Worm (Caenorhabditis elegans): ENCODE results near the gene pgap-3.

The pgap-3 gene

ce11 chrV:6003301-6003700, 44.4 kb downstream of the pgap-3 start, which contains the start of gene fos-1:
Gene fos-1, plus strand, starts transcription at chrV:6003601.
- TF ChIP-seq zag-1 (tag; optimal IDR thresholded peaks at IDR 0.05) (no peak), mdl-1 (tag; optimal IDR thresholded peaks at IDR 0.05) (no peak), mab-5 (tag; optimal IDR thresholded peaks at IDR 0.05) (no peak), sem-4 (tag; optimal IDR thresholded peaks at IDR 0.05) (no peak), sma-9 (GFP tag; optimal IDR thresholded peaks at IDR 0.05) (no peak), sma-9 (tag; optimal IDR thresholded peaks at IDR 0.05) (no peak), nhr-77 (tag; optimal IDR thresholded peaks at IDR 0.05) (no peak), nhr-6 (tag; optimal IDR thresholded peaks at IDR 0.05) (no peak), egl-27 (tag; optimal IDR thresholded peaks at IDR 0.05) (no peak)

- TF ChIP-seq dmd-4 (tag; optimal IDR thresholded peaks at IDR 0.05) (no peak), nhr-6 (tag; optimal IDR thresholded peaks at IDR 0.05) (peak; percentile 97), unc-39 (tag; optimal IDR thresholded peaks at IDR 0.05) (no peak), lsy-2 (tag; optimal IDR thresholded peaks at IDR 0.05) (peak; percentile 73 to 91), R02D3.7 (tag; optimal IDR thresholded peaks at IDR 0.05) (no peak), unc-55 (GFP tag; optimal IDR thresholded peaks at IDR 0.05) (peak; percentile 90), alr-1 (tag; optimal IDR thresholded peaks at IDR 0.05) (peak; percentile 55), fos-1 (tag; optimal IDR thresholded peaks at IDR 0.05) (no peak), lin-11 (tag; optimal IDR thresholded peaks at IDR 0.05) (peak; percentile 67), nhr-10 (tag; optimal IDR thresholded peaks at IDR 0.05) (peak; percentile 61), nhr-77 (tag; optimal IDR thresholded peaks at IDR 0.05) (peak; percentile 71), mbf-1 (tag; optimal IDR thresholded peaks at IDR 0.05) (no peak), F13H6.1 (tag; optimal IDR thresholded peaks at IDR 0.05) (peak; percentile 97), nhr-21 (tag; optimal IDR thresholded peaks at IDR 0.05) (peak; percentile 96), gmeb-1 (tag; optimal IDR thresholded peaks at IDR 0.05) (peak; percentile 72), nhr-237 (tag; optimal IDR thresholded peaks at IDR 0.05) (no peak), ztf-1 (GFP tag; conservative IDR thresholded peaks at IDR 0.05) (no peak), ZK546.5 (tag; optimal IDR thresholded peaks at IDR 0.05) (no peak), sem-4 (tag; optimal IDR thresholded peaks at IDR 0.05) (peak; percentile 82), sma-3 (GFP tag; optimal IDR thresholded peaks at IDR 0.05) (peak; percentile 97), blmp-1 (tag; optimal IDR thresholded peaks at IDR 0.05; ENCODE audit: insufficient read depth) (peak; percentile 100), mdl-1 (tag; optimal IDR thresholded peaks at IDR 0.05) (peak; percentile 83 to 87), peb-1 (tag; optimal IDR thresholded peaks at IDR 0.05) (peak; percentile 32), elt-3 (tag; optimal IDR thresholded peaks at IDR 0.05) (no peak), egl-27 (tag; optimal IDR thresholded peaks at IDR 0.05) (peak; percentile 95), aly-2 (tag; optimal IDR thresholded peaks at IDR 0.05) (no peak), zag-1 (tag; optimal IDR thresholded peaks at IDR 0.05) (no peak), Y55F3AM.14 (GFP tag; optimal IDR thresholded peaks at IDR 0.05) (peak; percentile 92), C34F6.9 (tag; optimal IDR thresholded peaks at IDR 0.05) (peak; percentile 95), snpc-4 (tag; optimal IDR thresholded peaks at IDR 0.05) (peak; percentile 62), skn-1 (tag; optimal IDR thresholded peaks at IDR 0.05) (no peak), ztf-4 (tag; optimal IDR thresholded peaks at IDR 0.05) (peak; percentile 97), lin-13 (GFP tag; optimal IDR thresholded peaks at IDR 0.05) (peak; percentile 67), nhr-11 (tag; optimal IDR thresholded peaks at IDR 0.05) (peak; percentile 9), ztf-11 (tag; optimal IDR thresholded peaks at IDR 0.05) (no peak), nhr-25 (tag; optimal IDR thresholded peaks at IDR 0.05) (peak; percentile 95), ceh-16 (tag; optimal IDR thresholded peaks at IDR 0.05) (peak; percentile 80), lin-39 (tag; optimal IDR thresholded peaks at IDR 0.05) (no peak), unc-62 (GFP tag; optimal IDR thresholded peaks at IDR 0.05) (peak; percentile 91), elt-1 (tag; optimal IDR thresholded peaks at IDR 0.05) (no peak), nhr-12 (tag; optimal IDR thresholded peaks at IDR 0.05) (peak; percentile 10), crh-2 (tag; optimal IDR thresholded peaks at IDR 0.05) (peak; percentile 98), ceh-82 (tag; optimal IDR thresholded peaks at IDR 0.05) (peak; percentile 7), sma-9 (GFP tag; optimal IDR thresholded peaks at IDR 0.05) (peak; percentile 99), sma-9 (tag; optimal IDR thresholded peaks at IDR 0.05) (no peak), ama-1 (optimal IDR thresholded peaks at IDR 0.05) (no peak), mab-5 (tag; optimal IDR thresholded peaks at IDR 0.05) (no peak), nhr-23 (tag; optimal IDR thresholded peaks at IDR 0.05) (no peak), nhr-129 (tag; optimal IDR thresholded peaks at IDR 0.05) (peak; percentile 96)
Observed at ce11 chrV:6000368-6000802, 47.3 kb downstream of the pgap-3 start.

Measured in whole organism, L2 larva.